Worm (Caenorhabditis elegans) whole organism, L4 larva: ENCODE results near the gene K02F6.3.
"Not testable (repeated sequence)": the region's sequence is repeated elsewhere in the genome, so short reads cannot be mapped to it uniquely, and the experiment has no call there.

Source experiments
- aly-2 ChIP-seq: sonication (generic microtip); optimal IDR thresholded peaks from 2 replicates; lab custom pipeline; 2018; ENCODE audit warnings: missing biosample characterization, missing genetic modification characterization
- ces-1 ChIP-seq: fragments of 150-350 bp; sonication (generic microtip); optimal IDR thresholded peaks from 4 replicates; lab custom pipeline; 2014; ENCODE audit warnings: missing biosample characterization, missing genetic modification reagents, missing genetic modification characterization
- dmd-8 ChIP-seq: fragments of 200-800 bp; sonication (Bioruptor generic); IDR thresholded peaks from 2 replicates; pipeline ENCODE4 v1.3.6; 2022; ENCODE audit warnings: missing genetic modification characterization, missing compliant biosample characterization
- fos-1 ChIP-seq: fragments of 150-350 bp; optimal IDR thresholded peaks from 2 replicates; lab custom pipeline; 2014; ENCODE audit warnings: missing biosample characterization, missing genetic modification characterization
- nhr-111 ChIP-seq: fragments of 200-800 bp; sonication (Bioruptor generic); optimal IDR thresholded peaks from 2 replicates; lab custom pipeline; 2018; ENCODE audit warnings: mild to moderate bottlenecking, missing genetic modification characterization, missing compliant biosample characterization
- set-16 ChIP-seq: fragments of 200-800 bp; sonication (Bioruptor generic); IDR thresholded peaks from 2 replicates; pipeline ENCODE4 v1.3.6; 2022; ENCODE audit warnings: missing genetic modification reagents, missing genetic modification characterization, missing compliant biosample characterization
- ztf-11 ChIP-seq: fragments of 150-350 bp; optimal IDR thresholded peaks from 2 replicates; lab custom pipeline; 2014; ENCODE audit warnings: missing biosample characterization, missing genetic modification characterization

ce11 chrII:2534459-2534858 lies 11.6 kb upstream of the K02F6.3 start, which contains the start of gene K02F6.5:
- TF ChIP-seq ces-1 (GFP tag; lab: Kevin White, UChicago); set-16 (GFP tag; lab: Robert Waterston, UW); aly-2 (tag; lab: Kevin White, UChicago); ztf-11; nhr-111; dmd-8; fos-1 (tag; lab: Kevin White, UChicago): not testable (repeated sequence)
